Fruit fly (Drosophila melanogaster): ENCODE measurements around the gene CG43133.

DNA sequence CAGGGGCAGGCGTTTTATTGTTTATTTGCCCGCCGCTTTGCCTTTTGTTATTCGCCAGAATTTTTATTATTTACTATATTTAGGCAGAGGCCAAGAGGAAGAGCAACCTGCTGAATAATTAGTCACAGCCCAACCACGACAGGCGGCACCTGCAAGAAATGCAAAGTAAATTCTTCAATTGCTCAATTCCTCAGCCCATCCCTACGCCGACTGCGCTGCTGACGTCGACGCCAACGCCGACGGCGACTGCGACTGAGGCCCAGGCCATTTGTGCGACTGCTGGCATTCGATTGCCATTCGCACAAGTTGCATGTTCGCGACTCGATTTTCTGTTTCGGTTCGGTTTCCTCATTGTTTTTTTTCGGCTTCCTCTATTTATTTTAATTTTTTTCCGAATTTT, 47.3 kb upstream of the CG43133 start, which contains the start of gene Frq2:
- no peak for TF ChIP-seq EcR (GFP tag; optimal IDR thresholded peaks at IDR 0.05)
- TF ChIP-seq pan (optimal IDR thresholded peaks at IDR 0.05), result no peak
- TF ChIP-seq Dll (optimal IDR thresholded peaks at IDR 0.05), result no peak

All from whole organism.